Worm (Caenorhabditis elegans) whole organism, midembryonic: ENCODE results near the gene C53A5.16.

ENCODE experiments used
- flt-1 ChIP-seq: fragments of 200-800 bp; sonication (Bioruptor generic); IDR thresholded peaks from 2 replicates; pipeline ENCODE4 v1.3.6; 2022; ENCODE audit warnings: missing genetic modification characterization, missing compliant biosample characterization
- med-1 ChIP-seq: sonication (generic microtip); optimal IDR thresholded peaks from 2 replicates; lab custom pipeline; 2017; ENCODE audit warnings: missing genetic modification characterization, mild to moderate bottlenecking, missing compliant biosample characterization, antibody characterized with exemption, missing genetic modification reagents; ENCODE audit not compliant: insufficient read depth
- ref-1 ChIP-seq: fragments of 200-800 bp; sonication (Bioruptor generic); conservative IDR thresholded peaks from 2 replicates; pipeline ENCODE4 v1.3.6; 2022; ENCODE audit warnings: missing genetic modification reagents, missing genetic modification characterization, missing compliant biosample characterization
- tab-1 ChIP-seq: fragments of 200-800 bp; sonication (Bioruptor generic); IDR thresholded peaks from 2 replicates; pipeline ENCODE4 v1.3.6; 2022; ENCODE audit warnings: missing genetic modification characterization, missing compliant biosample characterization

ce11 chrV:14532374-14532773, 10.0 kb upstream of the C53A5.16 start:
- no peak for TF ChIP-seq ref-1 (GFP tag; lab: Robert Waterston, UW)
- TF ChIP-seq med-1 = no peak
- no peak for TF ChIP-seq flt-1 (GFP tag; lab: Robert Waterston, UW)
- TF ChIP-seq tab-1 (GFP tag; lab: Robert Waterston, UW) = no peak
